Fruit fly (Drosophila melanogaster) whole organism, pupa: Measurements from ENCODE around the gene Vm26Aa.

Source experiments
- CG13204 ChIP-seq: fragments of 200-800 bp; sonication (Bioruptor generic); optimal IDR thresholded peaks from 2 replicates; lab custom pipeline; 2018; ENCODE audit warnings: missing biosample characterization, mild to moderate bottlenecking, missing genetic modification characterization, moderate library complexity
- CG32121 ChIP-seq: fragments of 200-800 bp; sonication (Bioruptor generic); IDR thresholded peaks from 2 replicates; pipeline ENCODE4 v1.3.6; 2022; ENCODE audit warnings: missing biosample characterization, missing genetic modification characterization
- CG34367 ChIP-seq: fragments of 200-800 bp; sonication (Bioruptor generic); optimal IDR thresholded peaks from 2 replicates; lab custom pipeline; 2018; ENCODE audit warnings: missing biosample characterization, mild to moderate bottlenecking, missing genetic modification characterization
- CG8159 ChIP-seq: fragments of 200-800 bp; sonication (Bioruptor generic); optimal IDR thresholded peaks from 3 replicates; lab custom pipeline; 2018; ENCODE audit warnings: missing biosample characterization, mild to moderate bottlenecking, missing genetic modification characterization, moderate library complexity
- D1 ChIP-seq: fragments of 200-800 bp; sonication (Bioruptor generic); optimal IDR thresholded peaks from 2 replicates; lab custom pipeline; 2018; ENCODE audit warnings: missing biosample characterization, mild to moderate bottlenecking, missing genetic modification characterization, moderate library complexity
- EcR ChIP-seq: fragments of 200-800 bp; sonication (Bioruptor generic); optimal IDR thresholded peaks from 3 replicates; lab custom pipeline; 2019; ENCODE audit warnings: missing biosample characterization, missing genetic modification characterization, mild to moderate bottlenecking, moderate library complexity, missing genetic modification reagents
- Ets98B ChIP-seq: fragments of 200-800 bp; sonication (Bioruptor generic); IDR thresholded peaks from 2 replicates; pipeline ENCODE4 v1.3.6; 2022; ENCODE audit warnings: missing biosample characterization, missing genetic modification characterization
- Pif1A ChIP-seq: fragments of 200-800 bp; sonication (Bioruptor generic); optimal IDR thresholded peaks from 3 replicates; lab custom pipeline; 2016; ENCODE audit warnings: missing biosample characterization, missing genetic modification characterization
- Pif1B ChIP-seq: fragments of 200-800 bp; sonication (Bioruptor generic); optimal IDR thresholded peaks from 3 replicates; lab custom pipeline; 2016; ENCODE audit warnings: missing biosample characterization, missing genetic modification characterization
- rn ChIP-seq: fragments of 200-800 bp; sonication (Bioruptor generic); IDR thresholded peaks from 2 replicates; pipeline ENCODE4 v1.3.6; 2022; ENCODE audit warnings: missing biosample characterization, missing genetic modification characterization

- TF ChIP-seq Pif1A = no peak
- TF ChIP-seq rn (GFP tag; lab: Robert Waterston, UW) = no peak
- TF ChIP-seq CG8159 (tag; lab: Kevin White, UChicago) = no peak
- no peak for TF ChIP-seq Ets98B
- no peak for TF ChIP-seq Pif1B (GFP tag; lab: Kevin White, UChicago)
- TF ChIP-seq EcR (GFP tag; lab: Kevin White, UChicago) = no peak
- TF ChIP-seq CG32121 = no peak
- TF ChIP-seq D1 = no peak
- no peak for TF ChIP-seq CG34367 (tag; lab: Kevin White, UChicago)
- TF ChIP-seq CG13204 (GFP tag; lab: Kevin White, UChicago) = no peak
Measured at dm6 chr2L:5947504-5947903, 12.6 kb downstream of the Vm26Aa start.
